Worm (Caenorhabditis elegans): ENCODE data around the gene gdh-1.
A peak's percentile ranks its signal among the peaks of the same experiment; 100 is the strongest.

ce11 chrIV:11955592-11955991, 2.5 kb downstream of the gdh-1 start:
- no peak for TF ChIP-seq F16B12.6 (tag; optimal IDR thresholded peaks at IDR 0.05)
- 0 out of 2 replicates have a peak, but pooled peaks have one; percentile 24 for TF ChIP-seq grh-1 (GFP tag; IDR thresholded peaks at IDR 0.05)

All from whole organism, L1 larva.